Worm (Caenorhabditis elegans) whole organism, L1 larva: ENCODE results near the gene K07H8.5.
A peak's percentile ranks its signal among the peaks of the same experiment; 100 is the strongest.

Experiments used
- C16A3.4 ChIP-seq: fragments of 150-350 bp; optimal IDR thresholded peaks from 2 replicates; lab custom pipeline; 2014; ENCODE audit warnings: missing biosample characterization, missing genetic modification characterization
- alr-1 ChIP-seq: fragments of 200-800 bp; sonication (Bioruptor generic); optimal IDR thresholded peaks from 2 replicates; lab custom pipeline; 2018; ENCODE audit warnings: borderline replicate concordance, mild to moderate bottlenecking, missing genetic modification characterization, missing compliant biosample characterization
- blmp-1 ChIP-seq: fragments of 150-350 bp; optimal IDR thresholded peaks from 2 replicates; lab custom pipeline; 2014; ENCODE audit warnings: missing biosample characterization, missing genetic modification characterization
- ceh-63 ChIP-seq: fragments of 200-800 bp; sonication (Bioruptor generic); optimal IDR thresholded peaks from 2 replicates; lab custom pipeline; 2018; ENCODE audit warnings: mild to moderate bottlenecking, missing genetic modification characterization, missing compliant biosample characterization
- ceh-8 ChIP-seq: fragments of 200-800 bp; sonication (Bioruptor generic); optimal IDR thresholded peaks from 2 replicates; lab custom pipeline; 2018; ENCODE audit warnings: mild to moderate bottlenecking, missing genetic modification characterization, moderate library complexity, missing compliant biosample characterization
- efl-1 ChIP-seq, 4 experiments: fragments of 150-350 bp; optimal IDR thresholded peaks in 3 of 4; peaks in 1 of 4; 1 replicate in 1 of 4; 2 replicates in 3 of 4; lab custom pipeline; 2014; ENCODE audit warnings: missing biosample characterization in 2 of 4, missing genetic modification characterization in 2 of 4, missing genetic modification reagents in 2 of 4
- elt-3 ChIP-seq, 6 experiments: fragments of 150-350 bp in 1 of 6; sonication (generic microtip); optimal IDR thresholded peaks; 2 replicates each; lab custom pipeline; 2017 to 2018; ENCODE audit warnings: missing biosample characterization in 6 of 6, missing genetic modification characterization in 6 of 6, inconsistent platforms in 1 of 6
- fkh-10 ChIP-seq: sonication (generic microtip); optimal IDR thresholded peaks from 2 replicates; lab custom pipeline; 2017; ENCODE audit warnings: missing biosample characterization, missing genetic modification reagents, missing genetic modification characterization
- fkh-8 ChIP-seq: sonication (generic microtip); optimal IDR thresholded peaks from 2 replicates; lab custom pipeline; 2016; ENCODE audit warnings: mild to moderate bottlenecking, missing genetic modification characterization, missing compliant biosample characterization
- fos-1 ChIP-seq: fragments of 150-350 bp; optimal IDR thresholded peaks from 2 replicates; lab custom pipeline; 2014; ENCODE audit warnings: missing biosample characterization, missing genetic modification characterization
- grh-1 ChIP-seq: fragments of 200-800 bp; sonication (Bioruptor generic); IDR thresholded peaks from 2 replicates; pipeline ENCODE4 v1.3.6; 2022; ENCODE audit warnings: missing genetic modification reagents, missing genetic modification characterization, missing compliant biosample characterization
- lin-14 ChIP-seq: fragments of 200-800 bp; sonication (Bioruptor generic); optimal IDR thresholded peaks from 2 replicates; lab custom pipeline; 2018; ENCODE audit warnings: mild to moderate bottlenecking, missing genetic modification characterization, moderate library complexity, missing compliant biosample characterization
- lin-15B ChIP-seq: fragments of 150-350 bp; sonication (generic microtip); optimal IDR thresholded peaks from 3 replicates; lab custom pipeline; 2014; ENCODE audit warnings: missing biosample characterization, missing genetic modification characterization
- lsy-2 ChIP-seq, 2 experiments: fragments of 150-350 bp; optimal IDR thresholded peaks; 2 replicates each; lab custom pipeline; 2014; ENCODE audit warnings: missing biosample characterization in 2 of 2, missing genetic modification characterization in 2 of 2
- mab-9 ChIP-seq: fragments of 200-800 bp; sonication (Bioruptor generic); IDR thresholded peaks from 2 replicates; pipeline ENCODE4 v1.3.6; 2022; ENCODE audit warnings: missing genetic modification reagents, missing genetic modification characterization, missing compliant biosample characterization
- nhr-12 ChIP-seq: sonication (generic microtip); optimal IDR thresholded peaks from 2 replicates; lab custom pipeline; 2017; ENCODE audit warnings: missing biosample characterization, missing genetic modification characterization
- nhr-76 ChIP-seq: sonication (generic microtip); optimal IDR thresholded peaks from 2 replicates; lab custom pipeline; 2017; ENCODE audit warnings: missing biosample characterization, missing genetic modification characterization
- nhr-84 ChIP-seq: sonication (generic microtip); optimal IDR thresholded peaks from 2 replicates; lab custom pipeline; 2017; ENCODE audit warnings: missing biosample characterization, missing genetic modification characterization
- nhr-85 ChIP-seq: sonication (generic microtip); peaks from one replicate; lab custom pipeline; 2016; ENCODE audit warnings: missing genetic modification characterization, inconsistent platforms, missing compliant biosample characterization
- snu-23 ChIP-seq: sonication (generic microtip); optimal IDR thresholded peaks from 2 replicates; lab custom pipeline; 2016; ENCODE audit warnings: missing genetic modification characterization, missing compliant biosample characterization
- unc-86 ChIP-seq: sonication (generic microtip); optimal IDR thresholded peaks from 2 replicates; lab custom pipeline; 2016; ENCODE audit warnings: missing genetic modification characterization, missing compliant biosample characterization
- unc-98 ChIP-seq: fragments of 200-800 bp; sonication (Bioruptor generic); IDR thresholded peaks from 2 replicates; pipeline ENCODE4 v1.3.6; 2022; ENCODE audit warnings: missing genetic modification characterization, missing compliant biosample characterization
- vab-15 ChIP-seq: sonication (generic microtip); optimal IDR thresholded peaks from 2 replicates; lab custom pipeline; 2017; ENCODE audit warnings: missing genotype, mild to moderate bottlenecking, missing genetic modification characterization, missing compliant biosample characterization
- zip-4 ChIP-seq: fragments of 200-800 bp; sonication (Bioruptor generic); optimal IDR thresholded peaks from 2 replicates; lab custom pipeline; 2018; ENCODE audit warnings: mild to moderate bottlenecking, missing genetic modification characterization, moderate library complexity, missing compliant biosample characterization

Gene K07H8.5

ce11 chrIV:8302648-8303161 lies 34.6 kb downstream of the K07H8.5 start:
- TF ChIP-seq ceh-8 (GFP tag; lab: Kevin White, UChicago): no peak
- peak in 4 of 6 experiments; percentile 1 to 18 (median 16) for TF ChIP-seq elt-3 (tag; optimal IDR thresholded peaks at IDR 0.05; lab: Kevin White, UChicago)
- peak; percentile 30 for TF ChIP-seq lin-14
- no peak for TF ChIP-seq fkh-10 (GFP tag; lab: Kevin White, UChicago)
- peak; percentile 90 for TF ChIP-seq nhr-85 (tag; lab: Kevin White, UChicago)
- no peak for TF ChIP-seq lin-15B (tag; lab: Kevin White, UChicago)
- peak; percentile 70 for TF ChIP-seq blmp-1 (tag; lab: Kevin White, UChicago)
- no peak for TF ChIP-seq ceh-63 (GFP tag; lab: Kevin White, UChicago)
- peak; percentile 64 for TF ChIP-seq grh-1 (GFP tag; lab: Robert Waterston, UW)
- TF ChIP-seq snu-23 (GFP tag; lab: Kevin White, UChicago): peak; percentile 18
- no peak for TF ChIP-seq unc-98 (GFP tag; lab: Robert Waterston, UW)
- TF ChIP-seq unc-86: no peak
- no peak for TF ChIP-seq vab-15 (tag; lab: Kevin White, UChicago)
- TF ChIP-seq nhr-84 (tag; lab: Kevin White, UChicago): no peak
- TF ChIP-seq C16A3.4: no peak
- TF ChIP-seq nhr-12: no peak

ce11 chrIV:8303668-8304067 lies 35.5 kb downstream of the K07H8.5 start, which contains the start of gene vha-5:
vha-5 (plus strand) TSS chrIV:8303968.
- no peak for TF ChIP-seq alr-1 (tag; lab: Kevin White, UChicago)
- TF ChIP-seq, all 84 proteins: peak for 0

- no peak for TF ChIP-seq zip-4 (GFP tag; lab: Kevin White, UChicago)
- no peak for TF ChIP-seq efl-1 (optimal IDR thresholded peaks at IDR 0.05; lab: Kevin White, UChicago)
- TF ChIP-seq efl-1 (GFP tag; optimal IDR thresholded peaks at IDR 0.05 in 1 of 2; lab: Kevin White, UChicago): peak in 1 of 2 experiments; percentile 64
Observed at ce11 chrIV:8307408-8307807, 39.3 kb downstream of the K07H8.5 start.

ce11 chrIV:8312105-8312504 lies 44.0 kb downstream of the K07H8.5 start:
- TF ChIP-seq fkh-8 (no peak), efl-1 (optimal IDR thresholded peaks at IDR 0.05; lab: Kevin White, UChicago) (no peak), efl-1 (GFP tag; optimal IDR thresholded peaks at IDR 0.05 in 1 of 2; lab: Kevin White, UChicago) (peak in 1 of 2 experiments; percentile 56), mab-9 (GFP tag; lab: Robert Waterston, UW) (no peak)
- TF ChIP-seq, all 84 proteins: peak for 1

ce11 chrIV:8312846-8313245 lies 44.7 kb downstream of the K07H8.5 start, which contains the start of gene F35H10.10:
F35H10.10 (minus strand) TSS chrIV:8312946.
- TF ChIP-seq fos-1 (tag; lab: Kevin White, UChicago) (no peak), blmp-1 (tag; lab: Kevin White, UChicago) (peak; percentile 84)

ce11 chrIV:8317800-8318199 lies 49.7 kb downstream of the K07H8.5 start:
- TF ChIP-seq lin-14: peak; percentile 39
- TF ChIP-seq nhr-76 (tag; lab: Kevin White, UChicago): no peak
- TF ChIP-seq blmp-1 (tag; lab: Kevin White, UChicago): peak; percentile 97
- TF ChIP-seq elt-3 (tag; optimal IDR thresholded peaks at IDR 0.05; lab: Kevin White, UChicago): peak in 2 of 6 experiments; percentile 5 to 13
- no peak for TF ChIP-seq fos-1 (tag; lab: Kevin White, UChicago)
- TF ChIP-seq, all 84 proteins: peak for 3

- TF ChIP-seq nhr-85 (tag; lab: Kevin White, UChicago) (peak; percentile 71), lin-14 (peak; percentile 40), lsy-2 (tag; optimal IDR thresholded peaks at IDR 0.05; lab: Kevin White, UChicago) (no peak), blmp-1 (tag; lab: Kevin White, UChicago) (peak; percentile 76)
Observed at ce11 chrIV:8318799-8319198, 50.7 kb downstream of the K07H8.5 start.
